Fruit fly (Drosophila melanogaster): ENCODE measurements around the gene CG15258.

DNA sequence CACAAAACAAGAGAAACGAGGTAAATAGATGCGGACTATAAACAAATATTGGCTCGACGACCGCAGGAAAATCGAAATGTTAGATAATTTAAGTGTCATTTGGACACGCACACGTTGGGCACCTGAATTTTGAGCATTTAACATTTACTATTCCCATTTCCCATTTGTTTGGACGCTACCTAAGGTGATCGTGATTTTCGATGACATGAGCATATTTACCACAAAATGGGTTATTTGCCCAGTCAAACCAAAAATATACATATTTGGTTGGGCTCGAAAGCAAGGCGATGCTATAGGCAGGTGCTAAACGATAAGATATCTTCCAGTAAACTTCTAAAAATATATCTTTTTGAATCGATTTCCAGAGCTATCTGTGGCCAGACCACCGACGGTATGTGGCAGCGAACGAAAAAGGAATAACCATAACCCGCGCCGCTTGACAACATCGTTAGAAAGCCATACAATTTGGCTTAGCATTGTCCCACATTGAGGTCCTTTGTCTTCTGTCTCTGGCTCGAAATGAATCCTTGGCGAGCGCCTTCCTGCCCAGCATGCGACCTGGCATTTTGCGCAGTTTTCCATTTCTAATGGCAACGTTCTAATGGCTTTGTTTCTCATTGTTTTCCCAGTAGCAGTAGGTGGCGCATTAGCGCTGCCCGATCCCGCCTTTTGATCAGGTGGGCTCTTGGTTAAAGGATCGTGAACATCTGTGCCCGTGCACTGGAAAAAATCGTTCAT is 37.2 kb downstream of the CG15258 start:
- TF ChIP-seq GATAd (GFP tag; optimal IDR thresholded peaks at IDR 0.05) (no peak), foxo (GFP tag; optimal IDR thresholded peaks at IDR 0.05) (no peak), Dfd (GFP tag; optimal IDR thresholded peaks at IDR 0.05) (no peak), br (GFP tag; optimal IDR thresholded peaks at IDR 0.05) (no peak)

All from whole organism, wandering third instar larva.